Fruit fly (Drosophila melanogaster): Measurements from ENCODE around the gene ps.

DNA sequence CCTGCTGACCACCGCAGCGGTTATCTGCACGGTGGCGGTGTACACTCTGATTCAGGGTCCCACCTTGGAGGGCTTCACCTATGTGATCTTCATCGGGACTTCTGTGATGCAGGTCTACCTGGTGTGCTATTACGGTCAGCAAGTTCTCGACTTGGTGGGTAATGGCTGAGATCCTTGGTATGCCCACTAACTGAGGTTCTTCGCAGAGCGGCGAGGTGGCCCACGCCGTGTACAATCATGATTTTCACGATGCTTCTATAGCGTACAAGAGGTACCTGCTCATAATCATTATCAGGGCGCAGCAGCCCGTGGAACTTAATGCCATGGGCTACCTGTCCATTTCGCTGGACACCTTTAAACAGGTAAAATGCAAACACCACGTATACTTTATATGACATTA lies 18.7 kb upstream of the ps start:
- no peak for TF ChIP-seq Met (GFP tag; optimal IDR thresholded peaks at IDR 0.05)
- no peak for TF ChIP-seq CG6276 (GFP tag; optimal IDR thresholded peaks at IDR 0.05)
- no peak for TF ChIP-seq Hr4 (GFP tag; optimal IDR thresholded peaks at IDR 0.05)
- no peak for TF ChIP-seq CG6808 (GFP tag; optimal IDR thresholded peaks at IDR 0.05)
- TF ChIP-seq fd59A (GFP tag; optimal IDR thresholded peaks at IDR 0.05) = no peak
- TF ChIP-seq CG9139 (GFP tag; optimal IDR thresholded peaks at IDR 0.05) = no peak
- no peak for TF ChIP-seq Smox (GFP tag; optimal IDR thresholded peaks at IDR 0.05)
- no peak for TF ChIP-seq svp (GFP tag)
- TF ChIP-seq vri (GFP tag; optimal IDR thresholded peaks at IDR 0.05) = no peak

Measured in whole organism, prepupa.